Worm (Caenorhabditis elegans): ENCODE measurements around the gene R10D12.7.

Gene R10D12.7

DNA sequence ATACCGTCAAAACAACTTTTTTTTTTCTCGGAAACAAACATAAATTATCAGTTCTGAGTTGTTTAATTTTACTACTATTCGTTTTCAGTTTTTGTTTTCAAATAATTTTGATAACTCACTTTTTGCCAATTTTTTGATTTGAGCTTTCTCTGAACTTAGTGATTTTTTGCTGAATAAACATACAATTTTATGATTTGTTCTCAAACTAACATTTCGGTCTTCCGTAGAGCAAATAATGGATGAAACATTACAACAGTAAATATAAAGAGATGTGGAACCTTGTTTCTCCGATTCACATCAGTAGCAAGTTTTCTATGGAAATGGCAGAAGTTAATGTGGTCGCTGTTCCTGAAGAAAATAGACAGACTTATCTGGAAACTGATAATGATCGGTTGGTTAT, at the start of gene R10D12.7:
R10D12.7 (plus strand) TSS at position 301 of the 400 bp plus-strand sequence.
- no peak for TF ChIP-seq dao-5 (tag; optimal IDR thresholded peaks at IDR 0.05)
- TF ChIP-seq W03F9.2 (tag; optimal IDR thresholded peaks at IDR 0.05), result no peak
- no peak for TF ChIP-seq him-1 (tag; optimal IDR thresholded peaks at IDR 0.05)

DNA sequence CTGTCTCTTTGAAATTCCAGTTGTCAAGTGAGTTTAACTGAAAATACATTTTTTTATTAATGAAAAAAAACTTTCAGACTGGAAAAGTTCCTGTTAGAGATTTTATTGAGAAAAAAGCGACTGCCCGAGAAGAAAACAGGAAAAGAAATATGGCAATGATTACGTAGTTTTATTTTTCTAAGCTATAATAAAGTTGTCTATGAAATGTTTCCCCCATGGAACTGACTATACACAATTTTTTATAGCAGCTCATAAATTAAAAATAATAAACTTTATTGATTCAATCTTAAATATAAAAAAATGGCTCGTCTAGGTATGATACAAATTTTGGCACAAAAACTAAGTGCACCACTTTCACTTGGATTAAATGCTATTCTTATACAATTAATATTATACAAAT, 47.4 kb upstream of the R10D12.7 start, which contains the start of gene C06B3.1:
C06B3.1 (plus strand) TSS at position 301 of the 400 bp plus-strand sequence.
- TF ChIP-seq dao-5 (tag; optimal IDR thresholded peaks at IDR 0.05) (no peak), W03F9.2 (tag; optimal IDR thresholded peaks at IDR 0.05) (no peak), him-1 (tag; optimal IDR thresholded peaks at IDR 0.05) (no peak)

DNA sequence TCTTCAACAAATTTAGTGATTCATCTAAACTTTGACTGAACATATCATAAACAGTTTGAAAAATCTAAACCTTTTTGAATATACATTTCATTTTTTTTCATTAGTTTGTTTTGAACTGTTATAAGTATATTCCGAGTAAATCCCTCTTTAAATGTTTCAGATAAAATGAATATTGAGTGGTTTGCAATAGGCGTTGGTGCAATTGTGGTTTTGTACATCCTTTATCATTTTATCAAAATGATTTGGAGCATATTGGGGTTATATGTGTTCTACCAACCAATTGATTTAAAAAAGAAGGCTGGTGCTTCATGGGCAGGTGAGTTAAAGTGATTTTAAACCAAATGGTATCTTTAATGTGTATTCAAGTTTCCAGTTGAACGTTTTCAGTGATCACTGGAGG, 45.4 kb upstream of the R10D12.7 start, which contains the start of gene stdh-3:
stdh-3 (plus strand) TSS at position 166 of the 400 bp plus-strand sequence.
- TF ChIP-seq him-1 (tag; optimal IDR thresholded peaks at IDR 0.05), result no peak
- no peak for TF ChIP-seq dao-5 (tag; optimal IDR thresholded peaks at IDR 0.05)
- no peak for TF ChIP-seq W03F9.2 (tag; optimal IDR thresholded peaks at IDR 0.05)

DNA sequence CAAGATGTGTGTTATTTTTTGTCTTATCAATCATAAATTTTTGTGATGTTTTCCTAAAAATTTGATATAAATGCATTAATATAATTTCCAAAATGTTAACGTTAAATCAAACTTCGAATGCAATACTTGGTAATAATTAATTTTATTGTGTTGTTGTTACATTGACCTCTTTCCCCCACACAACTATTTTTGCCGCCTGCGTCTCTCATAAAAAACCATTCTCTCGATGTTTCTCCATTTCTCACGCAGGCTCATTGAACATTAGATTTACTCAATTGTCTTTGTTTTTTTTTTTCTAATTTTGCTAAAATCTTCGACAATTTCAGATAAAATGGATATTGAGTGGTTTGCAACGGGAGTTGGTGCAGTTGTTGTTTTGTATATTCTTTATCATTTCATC, 43.7 kb upstream of the R10D12.7 start, which contains the start of gene stdh-1:
stdh-1 (plus strand) TSS at position 327 of the 400 bp plus-strand sequence.
- TF ChIP-seq dao-5 (tag; optimal IDR thresholded peaks at IDR 0.05) (no peak), him-1 (tag; optimal IDR thresholded peaks at IDR 0.05) (no peak), W03F9.2 (tag; optimal IDR thresholded peaks at IDR 0.05) (no peak)

DNA sequence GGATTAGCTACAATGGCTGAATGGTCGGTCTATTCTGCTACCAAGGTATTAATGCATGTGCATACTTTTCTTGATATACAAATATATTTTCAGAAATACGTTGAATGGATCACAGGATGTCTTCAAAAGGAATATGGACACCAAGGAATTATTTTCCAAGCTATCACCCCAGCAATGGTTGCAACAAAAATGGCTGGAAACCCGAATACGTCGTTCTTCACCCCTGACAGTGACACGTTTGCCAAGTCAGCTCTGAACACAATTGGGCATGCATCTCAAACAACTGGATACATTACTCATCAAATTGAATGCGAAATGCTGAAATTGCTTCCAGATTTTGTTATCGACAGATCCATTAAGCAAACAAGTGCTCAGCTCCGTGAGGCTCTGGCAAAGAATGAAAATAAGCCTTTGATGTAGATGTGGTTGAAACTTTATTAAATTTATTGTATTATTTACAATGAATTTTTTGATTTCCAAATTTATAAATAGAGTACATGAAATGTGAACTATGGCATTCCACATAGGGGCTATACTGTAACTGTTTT, 42.2 kb upstream of the R10D12.7 start:
- no peak for TF ChIP-seq him-1 (tag; optimal IDR thresholded peaks at IDR 0.05)
- TF ChIP-seq dao-5 (tag; optimal IDR thresholded peaks at IDR 0.05), result no peak
- TF ChIP-seq W03F9.2 (tag; optimal IDR thresholded peaks at IDR 0.05), result no peak

DNA sequence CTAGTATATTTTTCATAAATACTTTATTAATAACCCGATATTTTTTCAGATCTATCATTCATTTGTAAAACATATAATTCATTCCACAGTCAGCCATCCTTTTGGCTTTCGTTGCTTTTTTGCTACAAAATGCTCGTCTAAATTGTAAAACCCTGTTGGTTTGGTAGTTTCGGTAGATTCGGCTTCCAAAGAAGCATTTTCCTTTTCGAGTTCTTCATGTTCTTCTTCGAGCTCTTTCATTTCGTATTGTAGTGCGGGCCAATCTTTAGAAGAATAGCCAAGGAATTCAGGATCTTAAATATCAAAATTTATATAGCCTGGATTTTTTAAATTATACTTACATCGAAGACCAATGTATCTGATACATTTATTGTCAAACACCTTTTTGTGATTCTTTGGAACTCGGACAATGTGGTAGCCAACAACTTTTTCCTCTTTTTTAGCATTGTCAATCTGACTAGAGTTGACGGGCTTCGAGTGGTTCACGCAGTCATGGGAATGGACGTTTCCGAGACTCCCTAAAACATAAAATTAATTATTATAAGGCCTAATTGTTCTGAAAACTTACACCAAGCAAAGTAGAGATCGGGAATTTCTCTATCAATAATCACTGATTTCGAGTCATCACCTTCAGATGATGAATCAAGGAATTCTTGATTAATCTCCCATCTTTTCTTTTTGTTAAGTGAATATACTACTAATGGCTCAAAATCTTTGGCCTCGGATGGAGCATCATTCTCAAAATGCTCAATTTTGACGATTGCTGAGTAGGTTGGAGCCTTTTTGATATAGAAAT, 41.5 kb upstream of the R10D12.7 start:
- TF ChIP-seq W03F9.2 (tag; optimal IDR thresholded peaks at IDR 0.05) (no peak), dao-5 (tag; optimal IDR thresholded peaks at IDR 0.05) (no peak), him-1 (tag; optimal IDR thresholded peaks at IDR 0.05) (no peak)

DNA sequence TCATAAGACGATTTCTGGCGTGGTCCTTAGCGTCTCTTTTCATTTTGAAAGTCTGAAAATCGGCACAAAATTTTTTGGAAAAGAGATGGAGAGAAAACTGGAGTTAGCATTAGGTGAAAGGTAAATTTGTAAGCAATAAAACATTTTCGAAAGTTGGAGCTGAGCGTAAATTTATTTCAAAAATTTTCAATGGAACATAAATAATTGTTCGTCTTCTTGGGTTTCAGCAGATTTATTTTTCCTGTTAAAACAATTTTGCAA, 41.0 kb upstream of the R10D12.7 start, which contains the start of gene C06B3.6:
C06B3.6 (minus strand) TSS at position 52 of the 261 bp plus-strand sequence.
- TF ChIP-seq him-1 (tag; optimal IDR thresholded peaks at IDR 0.05) (no peak), dao-5 (tag; optimal IDR thresholded peaks at IDR 0.05) (no peak), W03F9.2 (tag; optimal IDR thresholded peaks at IDR 0.05) (no peak)

DNA sequence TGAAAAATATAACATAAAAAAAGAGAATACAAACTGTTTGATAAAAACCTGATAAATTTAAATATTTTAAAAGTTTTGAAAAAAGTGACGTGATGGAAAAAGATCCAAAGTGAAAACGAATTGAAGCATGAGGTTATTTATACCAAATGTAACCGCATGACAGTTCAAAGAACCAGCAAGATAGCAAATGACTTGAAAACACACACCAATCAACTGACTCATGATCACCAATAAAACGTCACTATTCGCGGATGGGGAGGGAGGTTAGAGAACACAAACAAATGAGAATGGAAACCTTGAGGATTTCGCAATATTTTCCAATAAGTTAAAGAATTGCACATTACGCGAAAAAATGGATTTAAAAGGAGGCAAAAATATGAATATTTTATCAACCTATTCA, 40.5 kb upstream of the R10D12.7 start, which contains the start of gene C06B3.7:
C06B3.7 (plus strand) TSS at position 287 of the 400 bp plus-strand sequence.
- TF ChIP-seq dao-5 (tag; optimal IDR thresholded peaks at IDR 0.05) (no peak), W03F9.2 (tag; optimal IDR thresholded peaks at IDR 0.05) (peak; percentile 73)

DNA sequence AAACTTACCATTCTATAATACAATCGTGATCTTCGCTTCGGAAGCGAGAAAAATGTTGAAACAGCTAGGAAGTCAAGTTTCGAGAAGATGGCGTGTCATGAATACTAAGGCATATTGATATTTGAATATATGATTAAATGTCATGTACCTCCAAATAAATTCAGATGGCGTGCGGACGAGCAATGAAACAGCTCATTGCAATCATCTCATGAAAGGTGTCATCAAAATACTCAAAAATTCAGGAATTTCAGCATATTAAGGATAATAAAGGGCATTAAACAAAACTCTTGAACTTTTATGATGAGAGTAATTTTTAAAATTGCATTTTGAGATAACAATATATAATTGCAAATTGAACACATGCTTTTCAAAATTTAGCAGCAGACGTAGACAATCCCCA, 34.5 kb upstream of the R10D12.7 start, which contains the start of gene gcy-32:
gcy-32 (minus strand) TSS at position 101 of the 400 bp plus-strand sequence.
- TF ChIP-seq him-1 (tag; optimal IDR thresholded peaks at IDR 0.05) (no peak), dao-5 (tag; optimal IDR thresholded peaks at IDR 0.05) (no peak), W03F9.2 (tag; optimal IDR thresholded peaks at IDR 0.05) (no peak)

DNA sequence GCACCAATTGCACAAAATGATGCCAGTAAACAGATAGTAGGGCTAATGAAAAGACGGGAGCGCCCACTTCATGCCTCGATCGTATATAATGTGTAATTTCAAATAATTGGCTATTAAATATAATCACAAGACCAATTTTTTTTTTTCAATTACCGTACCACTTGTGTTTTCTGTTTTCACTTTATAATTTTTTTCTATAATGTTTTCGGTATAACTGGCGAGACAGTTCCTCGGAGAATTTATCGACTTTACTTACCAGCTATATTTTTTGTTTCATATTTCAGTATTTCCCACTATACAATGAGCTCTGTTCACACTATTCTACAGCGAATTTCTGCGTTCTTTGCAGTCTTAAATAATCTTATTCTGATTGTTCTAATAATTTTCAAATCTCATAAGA, 33.7 kb upstream of the R10D12.7 start, which contains the start of gene str-252:
str-252 (plus strand) TSS at position 301 of the 400 bp plus-strand sequence.
- TF ChIP-seq him-1 (tag; optimal IDR thresholded peaks at IDR 0.05) (no peak), dao-5 (tag; optimal IDR thresholded peaks at IDR 0.05) (no peak), W03F9.2 (tag; optimal IDR thresholded peaks at IDR 0.05) (no peak)

DNA sequence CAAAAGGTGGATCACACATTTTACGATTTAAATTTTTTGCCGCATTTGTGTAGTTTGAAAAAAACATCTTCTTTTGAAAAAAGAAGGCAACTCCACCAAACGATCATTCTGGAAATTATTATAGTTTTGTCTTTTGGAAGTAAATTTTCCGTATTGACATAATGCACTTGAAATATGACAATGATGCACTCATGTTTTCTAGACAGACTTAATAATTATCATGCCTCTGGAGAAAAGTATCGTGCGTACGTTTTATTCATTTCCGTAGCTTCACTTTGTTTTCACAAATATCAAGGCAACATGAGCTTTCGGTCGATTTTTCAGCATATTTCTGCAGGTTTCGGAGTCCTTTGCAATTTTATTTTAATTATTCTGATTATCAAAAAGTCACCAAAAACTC, 31.5 kb upstream of the R10D12.7 start, which contains the start of gene str-250:
str-250 (plus strand) TSS at position 301 of the 400 bp plus-strand sequence.
- TF ChIP-seq W03F9.2 (tag; optimal IDR thresholded peaks at IDR 0.05) (no peak), dao-5 (tag; optimal IDR thresholded peaks at IDR 0.05) (no peak), him-1 (tag; optimal IDR thresholded peaks at IDR 0.05) (no peak)

DNA sequence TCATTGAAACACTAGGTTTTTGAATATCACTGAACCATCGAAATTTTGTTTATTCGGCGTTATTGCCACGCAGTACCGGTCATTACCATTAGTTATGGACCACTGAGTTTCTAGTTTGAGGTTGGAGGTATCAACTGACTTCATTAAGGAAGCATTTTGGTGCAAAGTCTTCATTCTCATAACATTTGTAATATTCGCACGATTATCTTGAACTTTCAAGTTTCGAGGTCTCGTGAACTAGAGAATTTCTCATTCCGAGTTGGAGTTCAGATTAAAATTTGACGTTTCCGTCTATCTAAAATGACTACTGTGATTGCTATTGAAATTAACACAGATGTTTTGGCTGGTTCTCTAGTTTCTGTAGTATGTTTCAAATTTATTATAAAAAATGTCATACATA, 29.1 kb upstream of the R10D12.7 start, which contains the start of gene srx-42:
srx-42 (plus strand) TSS at position 301 of the 400 bp plus-strand sequence.
- TF ChIP-seq W03F9.2 (tag; optimal IDR thresholded peaks at IDR 0.05) (no peak), him-1 (tag; optimal IDR thresholded peaks at IDR 0.05) (no peak), dao-5 (tag; optimal IDR thresholded peaks at IDR 0.05) (no peak)

DNA sequence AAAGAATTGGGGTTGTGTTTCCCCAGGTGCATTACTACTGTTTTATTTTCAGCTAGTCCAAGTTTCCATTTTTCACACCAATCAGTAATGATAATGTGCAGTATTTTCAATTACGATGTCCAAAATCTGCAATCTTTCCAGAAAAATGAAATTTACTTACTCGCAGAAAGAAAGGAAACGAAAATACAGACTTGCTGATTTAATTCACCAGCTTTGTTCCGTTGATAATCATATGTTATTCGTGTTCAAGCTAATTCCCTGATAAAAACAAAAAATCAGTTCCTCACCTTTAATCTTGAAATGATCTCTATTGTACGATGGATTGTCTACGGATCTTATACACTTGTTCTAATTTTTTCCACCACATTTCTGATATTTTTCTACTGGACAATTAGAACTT, 26.0 kb upstream of the R10D12.7 start, which contains the start of gene srxa-11:
srxa-11 (plus strand) TSS at position 301 of the 400 bp plus-strand sequence.
- TF ChIP-seq W03F9.2 (tag; optimal IDR thresholded peaks at IDR 0.05) (no peak), him-1 (tag; optimal IDR thresholded peaks at IDR 0.05) (no peak), dao-5 (tag; optimal IDR thresholded peaks at IDR 0.05) (no peak)

DNA sequence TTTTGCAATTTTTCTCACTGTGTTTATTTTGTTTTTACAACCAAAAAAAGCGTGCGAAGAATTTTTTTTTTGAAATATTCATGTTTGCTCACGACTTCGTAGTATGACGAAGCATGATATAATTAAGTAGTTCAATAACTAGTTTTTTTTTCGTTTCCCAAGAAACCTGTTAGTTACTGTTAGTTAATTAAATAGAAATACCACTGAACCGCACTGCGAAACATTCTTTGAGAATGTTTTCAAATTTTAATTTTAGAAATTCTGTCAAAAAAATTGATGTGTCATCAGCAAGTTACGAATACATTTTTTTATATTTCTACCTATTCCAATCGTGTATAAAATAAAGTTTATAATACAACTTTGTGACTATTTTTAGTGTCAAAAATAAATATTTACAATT, 23.5 kb upstream of the R10D12.7 start, which contains the start of gene srxa-12:
srxa-12 (plus strand) TSS at position 301 of the 400 bp plus-strand sequence.
- TF ChIP-seq W03F9.2 (tag; optimal IDR thresholded peaks at IDR 0.05), result no peak

Measured in whole organism, L4/young adult.